Fruit fly (Drosophila melanogaster) ovary, adult (tissue): ENCODE data around the gene CG13358.
A peak's percentile ranks its signal among the peaks of the same experiment; 100 is the strongest.

Experiments used
- CG17801 ChIP-seq: fragments of 200-800 bp; optimal IDR thresholded peaks from 2 replicates; lab custom pipeline; 2019; ENCODE audit warnings: missing biosample characterization, mild to moderate bottlenecking, missing genetic modification characterization, moderate library complexity; ENCODE audit not compliant: partially characterized antibody

CG13358 gene

DNA sequence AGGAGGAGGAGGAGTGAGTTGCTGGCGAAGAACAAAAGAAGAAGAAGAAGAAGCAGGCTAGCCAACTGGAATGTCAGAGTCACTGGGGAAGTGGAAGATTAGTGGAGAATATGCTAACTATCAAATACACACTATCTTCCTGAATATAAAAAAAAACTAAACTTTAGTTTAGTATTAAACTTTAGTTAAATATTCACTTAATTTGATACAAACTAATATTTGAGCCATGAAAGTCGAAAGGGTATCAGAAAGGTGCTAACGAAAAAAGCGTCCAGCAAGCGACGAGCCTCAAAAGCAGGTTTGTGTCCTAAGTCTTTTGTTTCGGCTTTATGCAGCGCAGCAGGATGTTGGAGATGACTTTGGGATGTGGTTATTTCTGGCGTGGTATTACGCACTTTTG lies 29.5 kb downstream of the CG13358 start:
- no peak for TF ChIP-seq CG17801 (GFP tag; lab: Kevin White, UChicago)

DNA sequence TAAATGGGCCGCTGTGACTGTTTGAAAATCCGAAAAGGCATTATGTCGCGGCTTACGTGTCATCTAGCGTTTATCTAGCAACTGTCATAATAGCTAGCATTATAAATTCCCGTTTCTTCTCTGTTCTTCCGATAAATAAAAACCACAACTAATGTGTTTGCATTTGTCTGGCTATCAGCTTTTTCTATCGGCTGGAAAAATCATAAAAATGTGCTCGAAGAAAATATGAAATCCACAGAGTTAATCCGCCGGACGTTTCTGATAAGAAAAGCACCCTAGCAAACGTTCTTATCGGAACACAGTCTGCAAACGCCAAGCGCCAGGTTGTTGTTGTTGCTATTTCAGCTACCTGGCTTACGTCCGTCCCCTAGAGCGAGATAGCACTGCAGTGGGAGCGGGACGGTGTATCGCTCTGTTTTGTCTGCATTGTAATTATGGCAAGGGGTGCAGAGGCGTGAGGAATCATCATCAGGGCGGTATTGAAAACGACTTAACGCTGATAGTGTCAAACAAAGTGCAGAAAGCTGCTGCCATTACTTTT lies 30.5 kb downstream of the CG13358 start:
- TF ChIP-seq CG17801 (GFP tag; lab: Kevin White, UChicago): no peak

DNA sequence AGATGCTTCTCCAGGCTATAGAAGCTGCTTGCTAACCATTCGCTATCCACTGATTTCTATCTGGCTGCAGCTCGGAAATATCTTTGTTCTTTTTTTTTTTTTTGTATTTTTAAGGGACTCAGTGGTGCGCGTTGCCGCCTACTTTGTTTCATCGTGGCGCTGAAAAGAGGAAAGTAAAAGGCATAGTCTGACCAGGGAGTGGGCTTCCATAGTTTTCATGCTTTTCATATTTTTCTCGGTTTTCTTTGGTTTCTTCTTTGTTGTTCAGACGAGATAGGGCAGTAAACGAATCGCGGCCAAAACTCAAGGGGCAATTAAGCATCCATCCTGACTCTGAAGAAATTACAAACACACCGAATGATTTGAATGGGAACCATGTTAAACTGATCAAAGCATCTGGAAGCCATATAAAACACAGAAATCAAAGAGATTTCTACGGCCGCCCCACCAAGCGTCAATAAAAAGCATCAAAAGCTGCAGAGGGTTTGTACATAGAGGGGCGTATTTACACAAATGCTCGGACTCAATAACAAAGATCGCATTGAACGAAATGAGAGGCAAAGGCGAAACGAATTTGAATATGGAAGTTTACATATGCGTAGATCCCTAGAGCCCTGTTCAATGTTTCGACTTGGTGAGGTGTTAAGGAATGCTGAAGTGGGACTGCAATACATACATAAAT lies 32.3 kb downstream of the CG13358 start:
- TF ChIP-seq CG17801 (GFP tag; lab: Kevin White, UChicago): no peak

DNA sequence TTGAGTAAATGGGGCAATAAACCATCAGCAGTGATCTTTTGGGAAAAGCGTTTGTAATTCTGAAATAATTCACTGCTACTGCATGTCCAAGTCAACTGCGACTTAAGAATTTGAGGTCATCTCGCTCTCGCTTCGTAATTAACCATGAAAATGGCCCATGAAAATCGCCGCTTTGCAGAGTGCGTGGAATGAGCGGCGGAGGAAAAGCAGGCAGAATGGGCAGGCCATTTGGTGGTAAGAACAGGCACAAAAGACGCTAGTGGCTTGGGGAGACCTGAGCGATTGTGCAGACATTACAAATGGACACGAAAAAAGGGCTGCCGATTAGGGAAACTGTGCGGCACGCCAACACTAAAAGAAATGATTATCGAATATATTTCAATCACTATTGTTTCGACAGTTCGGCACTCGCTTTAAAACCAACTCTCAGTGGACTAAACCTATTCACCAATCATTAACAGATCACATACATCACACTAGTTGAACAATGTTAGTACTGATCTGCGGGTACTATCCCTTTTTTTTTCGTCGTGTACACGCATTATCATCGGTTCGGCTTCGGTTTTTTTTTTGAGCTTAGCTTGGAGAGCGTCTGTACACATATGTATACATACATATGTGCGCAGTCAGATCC lies 33.2 kb downstream of the CG13358 start:
- no peak for TF ChIP-seq CG17801 (GFP tag; lab: Kevin White, UChicago)

DNA sequence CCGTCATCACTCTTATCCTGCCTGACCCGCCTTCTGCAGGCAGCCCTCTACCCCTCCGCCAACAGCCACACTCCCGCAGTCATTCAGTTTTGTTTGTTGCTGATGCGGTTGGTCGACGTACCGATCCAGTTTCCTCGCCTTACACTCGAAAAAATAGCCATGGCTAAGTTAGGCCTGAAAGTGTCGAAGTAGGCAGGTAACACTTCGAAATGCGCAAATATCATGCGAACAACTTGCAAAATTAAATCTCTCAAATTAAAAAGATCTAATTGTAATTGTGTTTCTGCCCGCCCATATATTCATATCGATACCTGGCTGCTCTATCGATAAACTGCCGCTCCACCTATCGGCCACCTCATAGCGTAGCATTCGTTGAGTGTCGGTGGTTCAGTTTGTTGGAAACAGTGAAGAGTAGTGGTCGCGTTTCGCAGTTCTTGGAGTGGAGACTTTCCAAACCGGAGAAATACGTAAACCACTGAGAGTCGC lies 35.0 kb downstream of the CG13358 start, which contains the start of gene fz3:
TSS of gene fz3 (plus strand) at position 307 of the 486 bp plus-strand sequence.
- peak; percentile 65 for TF ChIP-seq CG17801 (GFP tag; lab: Kevin White, UChicago)

DNA sequence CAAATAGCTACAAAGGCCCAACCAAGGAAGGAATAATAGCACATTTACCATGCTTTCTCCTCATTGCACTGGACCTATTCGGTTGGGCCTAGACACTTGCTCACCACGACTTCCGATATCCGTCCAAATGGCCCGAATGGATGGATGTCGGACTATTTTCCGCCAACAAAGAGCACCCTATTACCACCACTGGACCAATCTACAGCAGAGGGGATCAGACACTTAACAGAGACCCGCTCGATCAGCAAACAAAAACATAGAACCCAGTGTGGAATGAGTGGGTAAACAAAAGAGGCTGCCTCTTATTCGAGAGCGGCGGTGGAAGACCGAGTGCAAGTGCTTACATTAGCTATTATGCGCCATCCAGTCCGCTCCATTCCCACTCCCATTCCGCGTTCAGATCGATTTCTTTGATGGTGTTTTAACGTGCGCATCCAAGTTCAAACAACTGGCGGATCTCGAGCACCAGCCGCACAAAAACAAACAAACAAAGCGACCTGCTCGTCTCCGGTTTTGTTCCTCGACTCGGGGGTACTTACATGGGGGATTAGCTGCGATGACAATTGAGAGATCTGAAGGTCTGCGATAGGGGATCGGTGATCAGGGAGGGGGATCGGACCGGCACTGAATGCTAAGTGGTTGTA lies 36.1 kb downstream of the CG13358 start:
- TF ChIP-seq CG17801 (GFP tag; lab: Kevin White, UChicago): no peak

DNA sequence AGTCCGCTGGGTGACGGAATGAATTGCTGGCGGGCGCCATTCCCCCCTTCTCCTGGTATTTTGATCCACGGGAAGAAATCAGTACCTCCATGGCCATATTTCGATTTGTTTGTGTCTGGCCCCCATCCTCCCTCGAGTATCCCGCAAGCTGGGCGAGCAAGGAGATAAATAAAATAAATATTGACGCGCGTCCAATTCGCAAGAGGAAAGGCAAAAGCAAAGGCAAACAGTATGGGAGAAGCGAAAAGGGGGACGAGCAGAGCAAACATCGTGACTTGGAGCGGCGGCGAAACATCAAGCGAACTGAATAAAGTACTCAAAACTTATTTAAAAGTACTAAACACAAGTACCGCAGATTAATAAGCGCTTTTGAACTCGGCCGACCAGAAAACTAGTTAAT lies 36.8 kb downstream of the CG13358 start:
- no peak for TF ChIP-seq CG17801 (GFP tag; lab: Kevin White, UChicago)

DNA sequence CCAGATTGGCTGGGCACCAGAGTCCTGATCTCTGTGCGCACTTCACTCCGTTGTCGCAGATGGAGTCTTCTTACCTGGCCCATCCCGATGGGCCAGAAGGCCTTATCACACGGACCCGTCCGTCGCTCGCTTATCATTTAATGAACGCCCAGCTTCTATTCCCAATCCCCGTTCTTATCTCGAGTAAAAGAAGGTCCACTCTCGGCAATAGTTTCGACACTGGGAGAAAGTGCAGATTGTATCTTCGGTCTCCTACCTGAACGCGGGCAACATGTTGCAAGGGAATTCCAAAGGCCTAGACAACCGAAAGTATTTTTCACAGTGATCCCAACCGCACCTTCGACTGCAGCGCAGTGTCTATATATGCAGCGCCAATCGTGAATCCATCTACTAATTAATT lies 38.6 kb downstream of the CG13358 start:
- TF ChIP-seq CG17801 (GFP tag; lab: Kevin White, UChicago): no peak

DNA sequence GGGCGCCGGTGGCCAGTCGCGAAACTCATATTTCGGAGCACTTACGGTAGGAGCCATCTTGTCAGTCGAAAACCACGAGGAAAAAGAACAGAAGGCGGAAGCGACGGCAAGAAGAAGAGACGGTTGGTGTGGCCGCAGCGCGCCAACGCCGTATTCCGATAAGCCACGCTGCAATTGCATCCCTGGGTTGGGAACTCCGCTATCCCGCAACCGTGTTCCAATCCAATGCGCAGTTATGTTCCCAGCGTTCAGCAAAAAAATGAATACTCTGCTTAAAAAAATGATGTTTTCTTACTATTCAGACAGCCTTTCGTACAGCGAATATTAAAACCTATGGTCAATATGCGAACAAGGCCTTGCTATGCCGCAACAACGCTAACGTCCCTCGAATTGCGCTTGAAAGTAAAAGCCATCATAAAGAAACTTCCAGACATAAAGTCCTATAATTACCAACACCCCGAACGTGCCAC lies 39.6 kb downstream of the CG13358 start, which contains the start of gene RpL22:
TSS of gene RpL22 (minus strand) at position 92 of the 470 bp plus-strand sequence.
- peak; percentile 87 for TF ChIP-seq CG17801 (GFP tag; lab: Kevin White, UChicago)

DNA sequence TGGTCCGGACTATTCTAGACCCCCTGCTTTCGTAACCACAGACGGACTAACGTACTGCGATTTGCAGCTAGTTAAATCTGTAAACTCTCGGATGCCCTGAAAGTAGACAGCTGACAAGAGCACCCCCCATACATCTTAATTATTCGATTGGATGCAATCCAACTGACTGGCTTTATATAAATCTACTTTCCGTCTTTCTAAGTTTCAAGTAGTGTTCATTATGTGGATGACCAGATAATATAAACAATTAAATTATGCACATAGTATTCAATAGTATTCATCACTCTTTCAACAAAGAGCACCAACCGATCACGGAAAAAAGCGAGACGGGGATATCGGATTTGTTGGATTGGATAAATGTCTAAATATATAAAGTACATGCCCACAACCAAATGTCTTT lies 42.7 kb downstream of the CG13358 start:
- no peak for TF ChIP-seq CG17801 (GFP tag; lab: Kevin White, UChicago)

DNA sequence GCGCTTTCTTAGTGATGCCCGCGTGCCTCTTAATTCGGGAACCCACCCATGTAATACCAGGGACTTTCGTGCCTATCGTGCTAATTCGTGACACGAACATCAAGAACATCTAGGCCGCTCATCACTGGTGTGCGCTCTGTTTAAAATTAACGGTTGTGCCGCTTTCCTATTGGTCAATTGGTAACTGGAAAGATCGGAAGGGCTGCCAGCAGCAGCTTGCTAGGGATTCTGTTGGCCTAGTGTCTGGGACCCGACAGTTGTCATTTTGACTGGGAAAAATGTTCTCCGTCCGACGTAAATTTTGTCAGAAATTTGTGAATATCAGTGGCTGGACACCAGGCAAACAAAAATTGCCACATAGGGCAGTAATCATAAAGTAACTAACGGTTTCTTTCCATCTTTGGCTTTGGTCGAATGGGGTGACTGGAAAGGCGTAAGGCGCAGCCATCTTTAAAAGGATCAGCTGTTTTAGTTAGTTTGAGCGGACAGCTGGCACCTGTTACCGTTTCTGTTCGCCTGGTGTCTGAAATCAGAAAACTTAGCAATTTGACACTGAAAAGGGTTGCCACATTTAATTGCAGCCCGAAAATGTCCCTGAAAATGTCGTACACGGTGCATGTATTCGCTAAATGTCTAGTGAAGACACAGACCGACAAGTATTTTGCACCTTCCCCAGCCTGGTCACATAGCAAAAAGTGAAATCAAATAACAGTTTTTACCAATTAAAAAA lies 45.7 kb downstream of the CG13358 start, which contains the start of gene CG5273:
TSS of gene CG5273 (plus strand) at position 703 of the 730 bp plus-strand sequence.
- TF ChIP-seq CG17801 (GFP tag; lab: Kevin White, UChicago): peak; percentile 76

DNA sequence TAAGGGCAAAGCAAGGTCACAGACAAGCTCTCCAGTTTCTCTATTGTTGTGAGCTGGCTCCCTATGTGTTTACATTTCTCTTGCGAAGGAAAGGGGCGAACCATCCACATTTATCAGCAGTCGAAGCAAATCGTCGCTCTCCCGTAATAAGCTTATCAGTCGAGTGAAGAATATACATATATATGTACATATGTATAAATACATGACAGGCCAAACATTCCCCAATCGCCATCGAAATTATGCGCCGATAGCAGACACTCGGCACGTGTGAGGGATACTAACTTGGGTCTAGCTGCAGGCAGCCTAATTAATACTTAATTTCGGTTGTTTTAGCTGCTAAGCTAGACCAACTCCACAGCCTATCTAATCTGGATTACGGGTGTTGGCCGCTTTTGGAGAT lies 47.9 kb downstream of the CG13358 start:
- TF ChIP-seq CG17801 (GFP tag; lab: Kevin White, UChicago): no peak

DNA sequence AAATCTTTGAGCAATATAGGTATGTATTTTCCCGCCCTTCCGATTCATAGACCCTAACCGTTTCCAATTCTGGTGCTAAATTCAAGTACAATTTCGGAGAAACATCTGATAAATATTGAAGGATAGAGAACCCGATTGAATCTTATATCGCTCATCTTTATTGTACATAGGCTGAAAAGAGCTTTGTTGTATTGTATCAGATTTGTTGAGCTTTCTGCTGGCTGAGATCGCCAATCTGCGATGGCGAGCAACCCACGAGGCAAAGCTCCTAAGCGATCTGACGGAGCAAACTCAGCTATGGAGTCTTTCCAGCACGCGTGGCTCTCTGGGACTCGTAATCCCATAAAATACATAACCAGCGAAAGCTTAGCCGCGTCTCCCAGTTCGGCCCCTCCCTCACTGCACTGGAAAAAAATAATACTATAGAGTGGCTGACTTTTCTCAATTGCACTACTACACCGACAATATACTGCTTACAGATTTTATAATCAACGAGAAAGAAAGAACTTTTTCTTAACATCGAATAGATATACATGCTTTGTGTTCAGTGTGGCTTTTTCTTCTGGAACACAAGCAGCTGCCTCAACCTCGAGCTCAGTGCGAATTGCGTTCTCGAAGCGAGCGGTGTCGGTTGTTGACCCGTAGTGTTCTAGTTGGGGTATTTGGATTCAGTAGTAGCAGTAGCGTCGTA lies 48.9 kb downstream of the CG13358 start:
- peak; percentile 64 for TF ChIP-seq CG17801 (GFP tag; lab: Kevin White, UChicago)

DNA sequence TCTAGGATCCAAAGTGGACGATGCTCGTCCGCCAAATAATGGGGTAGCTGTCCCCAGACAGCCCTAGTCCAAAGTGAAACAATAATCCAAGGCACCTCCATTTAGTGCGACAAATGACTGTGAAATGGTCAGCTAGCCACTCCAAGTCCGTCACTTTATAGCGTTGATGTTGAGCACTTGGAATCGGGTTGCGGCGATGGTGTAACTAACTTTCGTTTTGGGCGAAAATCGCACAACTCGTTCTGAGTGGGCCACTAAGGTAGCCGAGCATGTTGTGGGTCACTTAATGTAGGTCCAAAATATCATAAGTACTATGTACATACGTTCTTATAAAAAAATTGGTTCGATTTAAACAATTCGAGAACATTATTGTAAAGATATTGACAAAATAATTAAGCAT lies 51.2 kb downstream of the CG13358 start, which contains the start of gene CG13361:
TSS of gene CG13361 (minus strand) at position 101 of the 400 bp plus-strand sequence.
- TF ChIP-seq CG17801 (GFP tag; lab: Kevin White, UChicago): no peak
